Worm (Caenorhabditis elegans) whole organism, L1 larva: ENCODE data around the gene F41H10.5.
A peak's percentile ranks its signal among the peaks of the same experiment; 100 is the strongest.

Experiments used
- C34B4.2 ChIP-seq: sonication (generic microtip); optimal IDR thresholded peaks from 2 replicates; lab custom pipeline; 2017; ENCODE audit warnings: mild to moderate bottlenecking, missing genetic modification characterization, missing compliant biosample characterization
- F16B12.6 ChIP-seq: fragments of 150-350 bp; optimal IDR thresholded peaks from 2 replicates; lab custom pipeline; 2014; ENCODE audit warnings: missing biosample characterization, missing genetic modification characterization
- alr-1 ChIP-seq: fragments of 200-800 bp; sonication (Bioruptor generic); optimal IDR thresholded peaks from 2 replicates; lab custom pipeline; 2018; ENCODE audit warnings: borderline replicate concordance, mild to moderate bottlenecking, missing genetic modification characterization, missing compliant biosample characterization
- aly-2 ChIP-seq: fragments of 150-350 bp; optimal IDR thresholded peaks from 2 replicates; lab custom pipeline; 2014; ENCODE audit warnings: missing biosample characterization, missing genetic modification characterization
- blmp-1 ChIP-seq: fragments of 150-350 bp; optimal IDR thresholded peaks from 2 replicates; lab custom pipeline; 2014; ENCODE audit warnings: missing biosample characterization, missing genetic modification characterization
- ceh-63 ChIP-seq: fragments of 200-800 bp; sonication (Bioruptor generic); optimal IDR thresholded peaks from 2 replicates; lab custom pipeline; 2018; ENCODE audit warnings: mild to moderate bottlenecking, missing genetic modification characterization, missing compliant biosample characterization
- ceh-82 ChIP-seq, 3 experiments: fragments of 150-350 bp in 1 of 3; sonication (generic microtip) in 2 of 3; optimal IDR thresholded peaks; 2 replicates each; lab custom pipeline; 2014 to 2017; ENCODE audit warnings: missing biosample characterization in 3 of 3, missing genetic modification characterization in 3 of 3
- ceh-90 ChIP-seq: sonication (generic microtip); optimal IDR thresholded peaks from 2 replicates; lab custom pipeline; 2016; ENCODE audit warnings: missing genetic modification characterization, missing compliant biosample characterization
- ces-1 ChIP-seq: fragments of 150-350 bp; optimal IDR thresholded peaks from 2 replicates; lab custom pipeline; 2014; ENCODE audit warnings: missing biosample characterization, missing genetic modification reagents, missing genetic modification characterization
- dpl-1 ChIP-seq, 3 experiments: fragments of 150-350 bp in 2 of 3; sonication (generic microtip) in 1 of 3; optimal IDR thresholded peaks; 2 replicates each; lab custom pipeline; 2014 to 2017; ENCODE audit warnings: missing biosample characterization in 3 of 3, missing genetic modification characterization in 3 of 3, missing genetic modification reagents in 3 of 3
- dsc-1 ChIP-seq: sonication (generic microtip); optimal IDR thresholded peaks from 2 replicates; lab custom pipeline; 2016; ENCODE audit warnings: mild to moderate bottlenecking, missing genetic modification characterization, missing compliant biosample characterization
- efl-1 ChIP-seq, 4 experiments: fragments of 150-350 bp; optimal IDR thresholded peaks in 3 of 4; peaks in 1 of 4; 1 replicate in 1 of 4; 2 replicates in 3 of 4; lab custom pipeline; 2014; ENCODE audit warnings: missing biosample characterization in 2 of 4, missing genetic modification characterization in 2 of 4, missing genetic modification reagents in 2 of 4
- efl-3 ChIP-seq: fragments of 200-800 bp; sonication (Bioruptor generic); optimal IDR thresholded peaks from 2 replicates; lab custom pipeline; 2018; ENCODE audit warnings: mild to moderate bottlenecking, missing genetic modification characterization, missing compliant biosample characterization
- egl-13 ChIP-seq: sonication (generic microtip); optimal IDR thresholded peaks from 2 replicates; lab custom pipeline; 2016; ENCODE audit warnings: missing genotype, missing genetic modification reagents, missing genetic modification characterization, missing compliant biosample characterization
- egl-27 ChIP-seq, 2 experiments: fragments of 150-350 bp in 1 of 2; sonication (generic microtip); optimal IDR thresholded peaks; 3 replicates each; lab custom pipeline; 2017 to 2018; ENCODE audit warnings: missing biosample characterization in 2 of 2, missing genetic modification characterization in 2 of 2, missing genetic modification reagents in 2 of 2
- elt-2 ChIP-seq: sonication (generic microtip); optimal IDR thresholded peaks from 2 replicates; lab custom pipeline; 2016; ENCODE audit warnings: missing genetic modification characterization, mild to moderate bottlenecking, inconsistent platforms, missing compliant biosample characterization, missing genetic modification reagents
- elt-3 ChIP-seq, 6 experiments: fragments of 150-350 bp in 1 of 6; sonication (generic microtip); optimal IDR thresholded peaks; 2 replicates each; lab custom pipeline; 2017 to 2018; ENCODE audit warnings: missing biosample characterization in 6 of 6, missing genetic modification characterization in 6 of 6, inconsistent platforms in 1 of 6
- fkh-4 ChIP-seq: sonication (generic microtip); optimal IDR thresholded peaks from 2 replicates; lab custom pipeline; 2016; ENCODE audit warnings: missing compliant biosample characterization, missing genetic modification characterization, borderline replicate concordance
- fos-1 ChIP-seq: fragments of 150-350 bp; optimal IDR thresholded peaks from 2 replicates; lab custom pipeline; 2014; ENCODE audit warnings: missing biosample characterization, missing genetic modification characterization
- grh-1 ChIP-seq: fragments of 200-800 bp; sonication (Bioruptor generic); IDR thresholded peaks from 2 replicates; pipeline ENCODE4 v1.3.6; 2022; ENCODE audit warnings: missing genetic modification reagents, missing genetic modification characterization, missing compliant biosample characterization
- hpl-2 ChIP-seq: fragments of 150-350 bp; optimal IDR thresholded peaks from 2 replicates; lab custom pipeline; 2014; ENCODE audit warnings: missing biosample characterization, missing genetic modification reagents, missing genetic modification characterization
- irx-1 ChIP-seq: sonication (generic microtip); optimal IDR thresholded peaks from 2 replicates; lab custom pipeline; 2016; ENCODE audit warnings: missing genetic modification characterization, missing compliant biosample characterization
- lin-13 ChIP-seq: fragments of 150-350 bp; optimal IDR thresholded peaks from 2 replicates; lab custom pipeline; 2014; ENCODE audit warnings: missing biosample characterization, missing genetic modification reagents, missing genetic modification characterization
- lin-14 ChIP-seq: fragments of 200-800 bp; sonication (Bioruptor generic); optimal IDR thresholded peaks from 2 replicates; lab custom pipeline; 2018; ENCODE audit warnings: mild to moderate bottlenecking, missing genetic modification characterization, moderate library complexity, missing compliant biosample characterization
- lin-15B ChIP-seq: fragments of 150-350 bp; sonication (generic microtip); optimal IDR thresholded peaks from 3 replicates; lab custom pipeline; 2014; ENCODE audit warnings: missing biosample characterization, missing genetic modification characterization
- lin-35 ChIP-seq, 2 experiments: fragments of 150-350 bp; optimal IDR thresholded peaks; 2 replicates each; lab custom pipeline; 2014; ENCODE audit warnings: missing biosample characterization in 2 of 2, missing genetic modification characterization in 2 of 2, missing genetic modification reagents in 2 of 2
- lin-39 ChIP-seq: fragments of 150-350 bp; optimal IDR thresholded peaks from 2 replicates; lab custom pipeline; 2014; ENCODE audit warnings: missing biosample characterization, missing genetic modification reagents, missing genetic modification characterization
- lir-3 ChIP-seq: sonication (generic microtip); optimal IDR thresholded peaks from 2 replicates; lab custom pipeline; 2016; ENCODE audit warnings: mild to moderate bottlenecking, missing genetic modification characterization, moderate library complexity, missing compliant biosample characterization; ENCODE audit not compliant: poor library complexity
- lsy-2 ChIP-seq, 2 experiments: fragments of 150-350 bp; optimal IDR thresholded peaks; 2 replicates each; lab custom pipeline; 2014; ENCODE audit warnings: missing biosample characterization in 2 of 2, missing genetic modification characterization in 2 of 2
- mep-1 ChIP-seq: fragments of 150-350 bp; optimal IDR thresholded peaks from 2 replicates; lab custom pipeline; 2014; ENCODE audit warnings: missing biosample characterization, missing genetic modification characterization
- nhr-12 ChIP-seq: sonication (generic microtip); optimal IDR thresholded peaks from 2 replicates; lab custom pipeline; 2017; ENCODE audit warnings: missing biosample characterization, missing genetic modification characterization
- nhr-20 ChIP-seq: sonication (generic microtip); optimal IDR thresholded peaks from 2 replicates; lab custom pipeline; 2016; ENCODE audit warnings: mild to moderate bottlenecking, missing genetic modification characterization, missing compliant biosample characterization
- nhr-47 ChIP-seq: sonication (generic microtip); optimal IDR thresholded peaks from 2 replicates; lab custom pipeline; 2016; ENCODE audit warnings: mild to moderate bottlenecking, missing genetic modification characterization, moderate library complexity, missing compliant biosample characterization
- nhr-71 ChIP-seq: sonication (generic microtip); optimal IDR thresholded peaks from 2 replicates; lab custom pipeline; 2016; ENCODE audit warnings: mild to moderate bottlenecking, missing genetic modification characterization, moderate library complexity, missing compliant biosample characterization
- nhr-76 ChIP-seq: sonication (generic microtip); optimal IDR thresholded peaks from 2 replicates; lab custom pipeline; 2017; ENCODE audit warnings: missing biosample characterization, missing genetic modification characterization
- nhr-77 ChIP-seq: fragments of 150-350 bp; optimal IDR thresholded peaks from 2 replicates; lab custom pipeline; 2014; ENCODE audit warnings: missing biosample characterization, missing genetic modification characterization
- nhr-84 ChIP-seq: sonication (generic microtip); optimal IDR thresholded peaks from 2 replicates; lab custom pipeline; 2017; ENCODE audit warnings: missing biosample characterization, missing genetic modification characterization
- nhr-85 ChIP-seq: sonication (generic microtip); peaks from one replicate; lab custom pipeline; 2016; ENCODE audit warnings: missing genetic modification characterization, inconsistent platforms, missing compliant biosample characterization
- pax-3 ChIP-seq: fragments of 200-800 bp; sonication (Bioruptor generic); optimal IDR thresholded peaks from 2 replicates; lab custom pipeline; 2018; ENCODE audit warnings: mild to moderate bottlenecking, missing genetic modification characterization, moderate library complexity, missing compliant biosample characterization
- rnt-1 ChIP-seq: sonication (generic microtip); optimal IDR thresholded peaks from 2 replicates; lab custom pipeline; 2016; ENCODE audit warnings: mild to moderate bottlenecking, missing genetic modification characterization, moderate library complexity, missing compliant biosample characterization
- snu-23 ChIP-seq: sonication (generic microtip); optimal IDR thresholded peaks from 2 replicates; lab custom pipeline; 2016; ENCODE audit warnings: missing genetic modification characterization, missing compliant biosample characterization
- sup-37 ChIP-seq: fragments of 200-800 bp; sonication (Bioruptor generic); optimal IDR thresholded peaks from 2 replicates; lab custom pipeline; 2018; ENCODE audit warnings: mild to moderate bottlenecking, missing genetic modification characterization, missing compliant biosample characterization
- swsn-7 ChIP-seq: sonication (generic microtip); optimal IDR thresholded peaks from 2 replicates; lab custom pipeline; 2016; ENCODE audit warnings: missing genetic modification characterization, missing compliant biosample characterization
- unc-62 ChIP-seq: fragments of 150-350 bp; optimal IDR thresholded peaks from 2 replicates; lab custom pipeline; 2014; ENCODE audit warnings: missing biosample characterization, missing genetic modification reagents, missing genetic modification characterization
- unc-86 ChIP-seq: sonication (generic microtip); optimal IDR thresholded peaks from 2 replicates; lab custom pipeline; 2016; ENCODE audit warnings: missing genetic modification characterization, missing compliant biosample characterization
- xbp-1 ChIP-seq: sonication (generic microtip); optimal IDR thresholded peaks from 2 replicates; lab custom pipeline; 2016; ENCODE audit warnings: missing genetic modification characterization, missing compliant biosample characterization
- zip-4 ChIP-seq: fragments of 200-800 bp; sonication (Bioruptor generic); optimal IDR thresholded peaks from 2 replicates; lab custom pipeline; 2018; ENCODE audit warnings: mild to moderate bottlenecking, missing genetic modification characterization, moderate library complexity, missing compliant biosample characterization
- ztf-11 ChIP-seq, 2 experiments: sonication (generic microtip); optimal IDR thresholded peaks; 2 replicates each; lab custom pipeline; 2016 to 2017; ENCODE audit warnings: missing genetic modification characterization in 2 of 2, missing biosample characterization in 1 of 2, missing compliant biosample characterization in 1 of 2
- ztf-4 ChIP-seq: fragments of 150-350 bp; optimal IDR thresholded peaks from 2 replicates; lab custom pipeline; 2014; ENCODE audit warnings: missing biosample characterization, missing genetic modification characterization

F41H10.5 gene

ce11 chrIV:5334518-5334917, 26.2 kb upstream of the F41H10.5 start (continued):
- peak; percentile 80 for TF ChIP-seq fos-1 (tag; lab: Kevin White, UChicago)
- peak; percentile 55 to 74 for TF ChIP-seq lin-35 (GFP tag; optimal IDR thresholded peaks at IDR 0.05; lab: Kevin White, UChicago)
- peak; percentile 59 for TF ChIP-seq swsn-7
- no peak for TF ChIP-seq F16B12.6 (tag; lab: Kevin White, UChicago)
- TF ChIP-seq sup-37 (GFP tag; lab: Kevin White, UChicago): no peak
- peak; percentile 36 for TF ChIP-seq aly-2 (tag; lab: Kevin White, UChicago)
- peak; percentile 75 for TF ChIP-seq lin-14 (GFP tag; lab: Kevin White, UChicago)
- peak; percentile 32 for TF ChIP-seq lin-13 (GFP tag; lab: Kevin White, UChicago)
- TF ChIP-seq elt-2 (tag; lab: Kevin White, UChicago): no peak
- peak; percentile 56 for TF ChIP-seq dsc-1 (tag; lab: Kevin White, UChicago)
- peak; percentile 43 to 63 for TF ChIP-seq efl-1 (optimal IDR thresholded peaks at IDR 0.05; lab: Kevin White, UChicago)
- peak; percentile 49 to 95 for TF ChIP-seq efl-1 (GFP tag; optimal IDR thresholded peaks at IDR 0.05 in 1 of 2; lab: Kevin White, UChicago)
- no peak for TF ChIP-seq ztf-11 (tag; optimal IDR thresholded peaks at IDR 0.05; lab: Kevin White, UChicago)
- TF ChIP-seq egl-13 (tag; lab: Kevin White, UChicago): no peak
- TF ChIP-seq grh-1 (GFP tag; lab: Robert Waterston, UW): no peak
- TF ChIP-seq ceh-82 (tag; optimal IDR thresholded peaks at IDR 0.05; lab: Kevin White, UChicago): peak; percentile 31 to 69 (median 57)

- TF ChIP-seq dpl-1 (GFP tag; optimal IDR thresholded peaks at IDR 0.05; lab: Kevin White, UChicago) (no peak), nhr-12 (tag; lab: Kevin White, UChicago) (no peak), mep-1 (tag; lab: Kevin White, UChicago) (peak; percentile 5), nhr-84 (tag; lab: Kevin White, UChicago) (no peak), aly-2 (tag; lab: Kevin White, UChicago) (no peak), nhr-47 (tag; lab: Kevin White, UChicago) (no peak), elt-3 (tag; optimal IDR thresholded peaks at IDR 0.05; lab: Kevin White, UChicago) (peak in 1 of 6 experiments; percentile 47), fkh-4 (tag; lab: Kevin White, UChicago) (no peak), alr-1 (tag; lab: Kevin White, UChicago) (no peak), irx-1 (tag; lab: Kevin White, UChicago) (no peak), nhr-76 (tag; lab: Kevin White, UChicago) (no peak), rnt-1 (tag; lab: Kevin White, UChicago) (no peak), unc-86 (peak; percentile 61), nhr-85 (peak; percentile 81), efl-1 (optimal IDR thresholded peaks at IDR 0.05; lab: Kevin White, UChicago) (no peak), efl-1 (GFP tag; optimal IDR thresholded peaks at IDR 0.05 in 1 of 2; lab: Kevin White, UChicago) (peak in 1 of 2 experiments; percentile 59), lin-35 (GFP tag; optimal IDR thresholded peaks at IDR 0.05; lab: Kevin White, UChicago) (peak in 1 of 2 experiments; percentile 25), egl-13 (tag; lab: Kevin White, UChicago) (no peak), hpl-2 (GFP tag; lab: Kevin White, UChicago) (no peak), ces-1 (GFP tag; lab: Kevin White, UChicago) (no peak), elt-2 (tag; lab: Kevin White, UChicago) (no peak), ceh-63 (GFP tag; lab: Kevin White, UChicago) (no peak), ceh-90 (tag; lab: Kevin White, UChicago) (no peak), snu-23 (GFP tag; lab: Kevin White, UChicago) (peak; percentile 10), pax-3 (tag; lab: Kevin White, UChicago) (no peak), egl-27 (tag; optimal IDR thresholded peaks at IDR 0.05; lab: Kevin White, UChicago) (no peak), lin-39 (tag; lab: Kevin White, UChicago) (no peak), lsy-2 (tag; optimal IDR thresholded peaks at IDR 0.05; lab: Kevin White, UChicago) (peak in 1 of 2 experiments; percentile 17), C34B4.2 (no peak), blmp-1 (tag; lab: Kevin White, UChicago) (peak; percentile 67), ztf-4 (tag; lab: Kevin White, UChicago) (no peak), xbp-1 (tag; lab: Kevin White, UChicago) (no peak), nhr-20 (tag; lab: Kevin White, UChicago) (peak; percentile 22), lir-3 (tag; lab: Kevin White, UChicago) (no peak), unc-62 (GFP tag; lab: Kevin White, UChicago) (no peak), nhr-77 (tag; lab: Kevin White, UChicago) (no peak), nhr-71 (tag; lab: Kevin White, UChicago) (peak; percentile 49), efl-3 (GFP tag; lab: Kevin White, UChicago) (no peak), zip-4 (GFP tag; lab: Kevin White, UChicago) (no peak), lin-15B (no peak)
Observed at ce11 chrIV:5337649-5338048, 23.1 kb upstream of the F41H10.5 start.
